Fruit fly (Drosophila melanogaster) whole organism, prepupa: Measurements from ENCODE around the gene p53.

Source experiments
- Blimp-1 ChIP-seq: fragments of 200-800 bp; sonication (Bioruptor generic); optimal IDR thresholded peaks from 3 replicates; lab custom pipeline; 2017; ENCODE audit warnings: missing biosample characterization, missing genetic modification characterization, mild to moderate bottlenecking, moderate library complexity, missing genetic modification reagents
- CG10631 ChIP-seq: fragments of 200-800 bp; sonication (Bioruptor generic); optimal IDR thresholded peaks from 2 replicates; lab custom pipeline; 2016; ENCODE audit warnings: missing biosample characterization, missing genetic modification characterization
- CG10669 ChIP-seq: fragments of 200-800 bp; sonication (Bioruptor generic); optimal IDR thresholded peaks from 3 replicates; lab custom pipeline; 2018; ENCODE audit warnings: missing biosample characterization, mild to moderate bottlenecking, missing genetic modification characterization, moderate library complexity
- CG11294 ChIP-seq: fragments of 200-800 bp; sonication (Bioruptor generic); IDR thresholded peaks from 2 replicates; pipeline ENCODE4 v1.3.6; 2022; ENCODE audit warnings: missing biosample characterization, missing genetic modification characterization
- CG11762 ChIP-seq: fragments of 200-800 bp; sonication (Bioruptor generic); optimal IDR thresholded peaks from 3 replicates; lab custom pipeline; 2016; ENCODE audit warnings: missing biosample characterization, missing genetic modification characterization; ENCODE audit not compliant: insufficient read depth
- CG15336 ChIP-seq: fragments of 200-800 bp; sonication (Bioruptor generic); IDR thresholded peaks from 2 replicates; pipeline ENCODE4 v1.3.6; 2022; ENCODE audit warnings: missing biosample characterization, missing genetic modification characterization
- CG1621 ChIP-seq: fragments of 200-800 bp; sonication (Bioruptor generic); optimal IDR thresholded peaks from 3 replicates; lab custom pipeline; 2018; ENCODE audit warnings: missing biosample characterization, mild to moderate bottlenecking, missing genetic modification characterization
- CG16779 ChIP-seq: fragments of 200-800 bp; sonication (Bioruptor generic); optimal IDR thresholded peaks from 3 replicates; lab custom pipeline; 2017; ENCODE audit warnings: missing biosample characterization, mild to moderate bottlenecking, missing genetic modification characterization
- CG3032 ChIP-seq: fragments of 200-800 bp; optimal IDR thresholded peaks from 2 replicates; lab custom pipeline; 2019; ENCODE audit warnings: missing biosample characterization, mild to moderate bottlenecking, missing genetic modification characterization, moderate library complexity
- CG31627 ChIP-seq: fragments of 200-800 bp; sonication (Bioruptor generic); optimal IDR thresholded peaks from 3 replicates; lab custom pipeline; 2016; ENCODE audit warnings: missing biosample characterization, missing genetic modification characterization
- CG32006 ChIP-seq: fragments of 200-800 bp; sonication (Bioruptor generic); optimal IDR thresholded peaks from 3 replicates; lab custom pipeline; 2017; ENCODE audit warnings: missing biosample characterization, mild to moderate bottlenecking, missing genetic modification characterization
- CG4318 ChIP-seq: fragments of 200-800 bp; sonication (Bioruptor generic); optimal IDR thresholded peaks from 3 replicates; lab custom pipeline; 2017; ENCODE audit warnings: missing biosample characterization, mild to moderate bottlenecking, missing genetic modification characterization
- CG6163 ChIP-seq: fragments of 200-800 bp; sonication (Bioruptor generic); IDR thresholded peaks from 3 replicates; pipeline ENCODE4 v1.3.6; 2022; ENCODE audit warnings: missing biosample characterization, missing genetic modification characterization
- CG6276 ChIP-seq: fragments of 200-800 bp; sonication (Bioruptor generic); optimal IDR thresholded peaks from 2 replicates; lab custom pipeline; 2017; ENCODE audit warnings: missing biosample characterization, mild to moderate bottlenecking, missing genetic modification characterization
- CG6792 ChIP-seq: fragments of 200-800 bp; sonication (Bioruptor generic); optimal IDR thresholded peaks from 3 replicates; lab custom pipeline; 2016; ENCODE audit warnings: missing biosample characterization, missing genetic modification characterization
- CG6854 ChIP-seq: fragments of 200-800 bp; sonication (Bioruptor generic); optimal IDR thresholded peaks from 2 replicates; lab custom pipeline; 2017; ENCODE audit warnings: missing biosample characterization, mild to moderate bottlenecking, missing genetic modification characterization
- CG8119 ChIP-seq: fragments of 200-800 bp; sonication (Bioruptor generic); IDR thresholded peaks from 3 replicates; pipeline ENCODE4 v1.3.6; 2022; ENCODE audit warnings: missing biosample characterization, missing genetic modification characterization
- CG8319 ChIP-seq: fragments of 200-800 bp; sonication (Bioruptor generic); optimal IDR thresholded peaks from 3 replicates; lab custom pipeline; 2016; ENCODE audit warnings: missing biosample characterization, missing genetic modification characterization
- CG8632 ChIP-seq: fragments of 200-800 bp; sonication (Bioruptor generic); optimal IDR thresholded peaks from 3 replicates; lab custom pipeline; 2016; ENCODE audit warnings: missing biosample characterization, missing genetic modification characterization
- CG9139 ChIP-seq: fragments of 200-800 bp; sonication (Bioruptor generic); optimal IDR thresholded peaks from 3 replicates; lab custom pipeline; 2017; ENCODE audit warnings: missing biosample characterization, mild to moderate bottlenecking, missing genetic modification characterization
- Eip75B ChIP-seq: fragments of 200-800 bp; sonication (Bioruptor generic); optimal IDR thresholded peaks from 3 replicates; lab custom pipeline; 2016; ENCODE audit warnings: missing biosample characterization, missing genetic modification characterization
- Eip93F ChIP-seq: fragments of 200-800 bp; sonication (Bioruptor generic); optimal IDR thresholded peaks from 2 replicates; lab custom pipeline; 2016; ENCODE audit warnings: missing biosample characterization, mild to moderate bottlenecking, missing genetic modification characterization
- Ets21C ChIP-seq: fragments of 200-800 bp; sonication (Bioruptor generic); optimal IDR thresholded peaks from 3 replicates; lab custom pipeline; 2016; ENCODE audit warnings: missing biosample characterization, missing genetic modification characterization
- Ets96B ChIP-seq: fragments of 200-800 bp; optimal IDR thresholded peaks from 2 replicates; lab custom pipeline; 2019; ENCODE audit warnings: missing biosample characterization, mild to moderate bottlenecking, missing genetic modification characterization, moderate library complexity
- Gug ChIP-seq: fragments of 200-800 bp; sonication (Bioruptor generic); IDR thresholded peaks from 2 replicates; pipeline ENCODE4 v1.3.6; 2022; ENCODE audit warnings: missing biosample characterization, missing genetic modification characterization
- Hr38 ChIP-seq: sonication (Bioruptor generic); optimal IDR thresholded peaks from 2 replicates; lab custom pipeline; 2016; ENCODE audit warnings: missing biosample characterization, missing genetic modification characterization
- Hr39 ChIP-seq: fragments of 200-800 bp; sonication (Bioruptor generic); optimal IDR thresholded peaks from 2 replicates; lab custom pipeline; 2016; ENCODE audit warnings: missing biosample characterization, missing genetic modification characterization
- Hr4 ChIP-seq: fragments of 200-800 bp; sonication (Bioruptor generic); optimal IDR thresholded peaks from 3 replicates; lab custom pipeline; 2016; ENCODE audit warnings: missing biosample characterization, missing genetic modification characterization
- Lpt ChIP-seq: fragments of 200-800 bp; sonication (Bioruptor generic); optimal IDR thresholded peaks from 3 replicates; lab custom pipeline; 2016; ENCODE audit warnings: missing biosample characterization, missing genetic modification characterization
- Met ChIP-seq: fragments of 200-800 bp; sonication (Bioruptor generic); optimal IDR thresholded peaks from 3 replicates; lab custom pipeline; 2016; ENCODE audit warnings: missing biosample characterization, missing genetic modification characterization
- OdsH ChIP-seq: fragments of 200-800 bp; sonication (Bioruptor generic); optimal IDR thresholded peaks from 3 replicates; lab custom pipeline; 2016; ENCODE audit warnings: missing biosample characterization, missing genetic modification characterization
- Smox ChIP-seq: fragments of 200-800 bp; sonication (Bioruptor generic); optimal IDR thresholded peaks from 3 replicates; lab custom pipeline; 2016; ENCODE audit warnings: missing biosample characterization, missing genetic modification characterization
- Sox102F ChIP-seq: fragments of 200-800 bp; sonication (Bioruptor generic); optimal IDR thresholded peaks from 2 replicates; lab custom pipeline; 2016; ENCODE audit warnings: missing biosample characterization, mild to moderate bottlenecking, missing genetic modification characterization
- Sox14 ChIP-seq: fragments of 200-800 bp; sonication (Bioruptor generic); optimal IDR thresholded peaks from 3 replicates; lab custom pipeline; 2016; ENCODE audit warnings: missing biosample characterization, missing genetic modification characterization
- Sox15 ChIP-seq: fragments of 200-800 bp; sonication (Bioruptor generic); optimal IDR thresholded peaks from 3 replicates; lab custom pipeline; 2016; ENCODE audit warnings: missing biosample characterization, missing genetic modification characterization
- achi ChIP-seq: fragments of 200-800 bp; sonication (Bioruptor generic); optimal IDR thresholded peaks from 3 replicates; lab custom pipeline; 2016; ENCODE audit warnings: missing biosample characterization, missing genetic modification characterization
- acj6 ChIP-seq: fragments of 200-800 bp; sonication (Bioruptor generic); optimal IDR thresholded peaks from 3 replicates; lab custom pipeline; 2016; ENCODE audit warnings: missing biosample characterization, missing genetic modification characterization
- cyc ChIP-seq: fragments of 200-800 bp; sonication (Bioruptor generic); optimal IDR thresholded peaks from 3 replicates; lab custom pipeline; 2016; ENCODE audit warnings: missing biosample characterization, missing genetic modification characterization
- dac ChIP-seq: fragments of 200-800 bp; sonication (Bioruptor generic); optimal IDR thresholded peaks from 2 replicates; lab custom pipeline; 2017; ENCODE audit warnings: missing biosample characterization, mild to moderate bottlenecking, missing genetic modification characterization
- dsx ChIP-seq: fragments of 200-800 bp; optimal IDR thresholded peaks from 3 replicates; lab custom pipeline; 2019; ENCODE audit warnings: missing biosample characterization, mild to moderate bottlenecking, missing genetic modification characterization, moderate library complexity; ENCODE audit not compliant: poor library complexity, severe bottlenecking
- esn ChIP-seq: fragments of 200-800 bp; sonication (Bioruptor generic); optimal IDR thresholded peaks from 2 replicates; lab custom pipeline; 2016; ENCODE audit warnings: missing biosample characterization, mild to moderate bottlenecking, missing genetic modification characterization, moderate library complexity
- fd59A ChIP-seq: fragments of 200-800 bp; sonication (Bioruptor generic); optimal IDR thresholded peaks from 2 replicates; lab custom pipeline; 2017; ENCODE audit warnings: missing biosample characterization, mild to moderate bottlenecking, missing genetic modification characterization, missing genetic modification reagents
- fd85E ChIP-seq: fragments of 200-800 bp; sonication (Bioruptor generic); optimal IDR thresholded peaks from 3 replicates; lab custom pipeline; 2016; ENCODE audit warnings: missing biosample characterization, missing genetic modification characterization
- fkh ChIP-seq: fragments of 200-800 bp; sonication (Bioruptor generic); optimal IDR thresholded peaks from 3 replicates; lab custom pipeline; 2017; ENCODE audit warnings: missing biosample characterization, mild to moderate bottlenecking, missing genetic modification characterization, moderate library complexity
- net ChIP-seq: fragments of 200-800 bp; sonication (Bioruptor generic); optimal IDR thresholded peaks from 3 replicates; lab custom pipeline; 2016; ENCODE audit warnings: missing biosample characterization, missing genetic modification characterization
- pdm3 ChIP-seq: fragments of 200-800 bp; sonication (Bioruptor generic); optimal IDR thresholded peaks from 3 replicates; lab custom pipeline; 2016; ENCODE audit warnings: missing biosample characterization, missing genetic modification characterization
- salr ChIP-seq, 2 experiments: fragments of 200-800 bp; sonication (Bioruptor generic); optimal IDR thresholded peaks; 3 replicates each; lab custom pipeline; 2016 to 2018; ENCODE audit warnings: missing biosample characterization in 2 of 2, missing genetic modification characterization in 2 of 2, mild to moderate bottlenecking in 1 of 2
- spab ChIP-seq: fragments of 200-800 bp; sonication (Bioruptor generic); optimal IDR thresholded peaks from 2 replicates; lab custom pipeline; 2017; ENCODE audit warnings: missing biosample characterization, mild to moderate bottlenecking, missing genetic modification characterization, missing genetic modification reagents
- ss ChIP-seq, 2 experiments: fragments of 200-800 bp; sonication (Bioruptor generic); optimal IDR thresholded peaks; 2 replicates in 1 of 2; 3 replicates in 1 of 2; lab custom pipeline; 2017 to 2018; ENCODE audit warnings: mild to moderate bottlenecking in 2 of 2, missing biosample characterization in 2 of 2, missing genetic modification characterization in 2 of 2, moderate library complexity in 1 of 2
- svp ChIP-seq: fragments of 200-800 bp; sonication (Bioruptor generic); peaks from one replicate; lab custom pipeline; 2016; ENCODE audit warnings: missing biosample characterization, missing genetic modification characterization
- topi ChIP-seq: fragments of 200-800 bp; sonication (Bioruptor generic); optimal IDR thresholded peaks from 3 replicates; lab custom pipeline; 2016; ENCODE audit warnings: missing biosample characterization, missing genetic modification characterization
- vri ChIP-seq: fragments of 200-800 bp; sonication (Bioruptor generic); optimal IDR thresholded peaks from 3 replicates; lab custom pipeline; 2016; ENCODE audit warnings: missing biosample characterization, mild to moderate bottlenecking, missing genetic modification characterization

p53 gene

dm6 chr3R:23053936-23054335, at the start of gene p53:
Gene p53, minus strand, starts transcription at chr3R:23054082.
- TF ChIP-seq CG3032 (tag; lab: Kevin White, UChicago): peak; percentile 36
- peak; percentile 20 for TF ChIP-seq fd59A (GFP tag; lab: Kevin White, UChicago)
- peak; percentile 58 for TF ChIP-seq OdsH (GFP tag; lab: Kevin White, UChicago)
- TF ChIP-seq CG1621 (tag; lab: Kevin White, UChicago): peak; percentile 50
- no peak for TF ChIP-seq CG6276 (GFP tag; lab: Kevin White, UChicago)
- peak; percentile 5 for TF ChIP-seq Sox15
- peak; percentile 45 for TF ChIP-seq vri (GFP tag; lab: Kevin White, UChicago)
- peak; percentile 16 for TF ChIP-seq CG11762 (GFP tag; lab: Kevin White, UChicago)
- TF ChIP-seq CG8119 (GFP tag; lab: Robert Waterston, UW): no peak
- no peak for TF ChIP-seq Ets96B (tag; lab: Kevin White, UChicago)
- TF ChIP-seq Hr38 (GFP tag; lab: Kevin White, UChicago): no peak
- TF ChIP-seq svp (GFP tag; lab: Kevin White, UChicago): peak; percentile 70
- TF ChIP-seq spab (GFP tag; lab: Kevin White, UChicago): no peak
- TF ChIP-seq topi: peak; percentile 63
- TF ChIP-seq ss (GFP tag; optimal IDR thresholded peaks at IDR 0.05; lab: Kevin White, UChicago): no peak
- TF ChIP-seq Smox: no peak
- no peak for TF ChIP-seq CG10669 (GFP tag; lab: Kevin White, UChicago)
- peak; percentile 39 for TF ChIP-seq CG8319 (GFP tag; lab: Kevin White, UChicago)
- peak; percentile 5 for TF ChIP-seq fd85E
- TF ChIP-seq CG11294 (GFP tag; lab: Robert Waterston, UW): no peak
- no peak for TF ChIP-seq CG10631 (GFP tag; lab: Kevin White, UChicago)
- TF ChIP-seq Met (GFP tag; lab: Kevin White, UChicago): peak; percentile 66
- TF ChIP-seq CG15336 (GFP tag; lab: Robert Waterston, UW): no peak
- TF ChIP-seq cyc (GFP tag; lab: Kevin White, UChicago): peak; percentile 71
- TF ChIP-seq CG31627 (GFP tag; lab: Kevin White, UChicago): peak; percentile 45
- peak in 1 of 2 experiments; percentile 71 for TF ChIP-seq salr (GFP tag; optimal IDR thresholded peaks at IDR 0.05; lab: Kevin White, UChicago)
- peak; percentile 64 for TF ChIP-seq CG6163 (GFP tag; lab: Robert Waterston, UW)
- no peak for TF ChIP-seq dsx (GFP tag; lab: Kevin White, UChicago)
- TF ChIP-seq Gug: no peak
- TF ChIP-seq dac (GFP tag; lab: Kevin White, UChicago): no peak
- TF ChIP-seq CG32006: no peak
- peak; percentile 3 for TF ChIP-seq CG8632 (GFP tag; lab: Kevin White, UChicago)
- no peak for TF ChIP-seq pdm3
- no peak for TF ChIP-seq Eip75B (GFP tag; lab: Kevin White, UChicago)
- TF ChIP-seq Blimp-1: peak; percentile 18
- TF ChIP-seq Lpt (GFP tag; lab: Kevin White, UChicago): no peak
- peak; percentile 47 for TF ChIP-seq Sox102F (GFP tag; lab: Kevin White, UChicago)
- TF ChIP-seq Hr39 (GFP tag; lab: Kevin White, UChicago): peak; percentile 63
- peak; percentile 37 for TF ChIP-seq net (GFP tag; lab: Kevin White, UChicago)
- TF ChIP-seq CG16779 (tag; lab: Kevin White, UChicago): no peak
- TF ChIP-seq achi (GFP tag; lab: Kevin White, UChicago): peak; percentile 96
- TF ChIP-seq CG6854 (GFP tag; lab: Kevin White, UChicago): peak; percentile 67
- TF ChIP-seq Ets21C: no peak
- TF ChIP-seq fkh (GFP tag; lab: Kevin White, UChicago): peak; percentile 42
- peak; percentile 70 for TF ChIP-seq esn
- peak; percentile 25 for TF ChIP-seq CG9139
- TF ChIP-seq Eip93F (GFP tag; lab: Kevin White, UChicago): no peak
- no peak for TF ChIP-seq CG4318 (GFP tag; lab: Kevin White, UChicago)
- TF ChIP-seq Sox14: peak; percentile 33
- TF ChIP-seq CG6792 (GFP tag; lab: Kevin White, UChicago): peak; percentile 45
- TF ChIP-seq acj6: peak; percentile 62
- TF ChIP-seq Hr4: no peak
